Comparison of ENCODE assay signal across 2 worm cellular contexts in genomic region chrX:13444267-13444666, ce11.
TF ChIP-seq lines count a peak whose summit lies in the region.

No protein-coding gene starts in this region.

TF ChIP-seq in whole organism, L4 larva, 104 proteins besides CTCF, POLR2A, EP300 and RAD21:
- TF ChIP-seq madf-5 (GFP tag; IDR thresholded peaks at IDR 0.05; lab: Robert Waterston, UW) (0 out of 4 replicates have a peak, but pooled peaks of 1 of the 2 experiments have one; percentile 28), hif-1 (tag; optimal IDR thresholded peaks at IDR 0.05; lab: Kevin White, UChicago) (no peak), nhr-41 (GFP tag; IDR thresholded peaks at IDR 0.05; lab: Robert Waterston, UW) (no peak), pqm-1 (tag; optimal IDR thresholded peaks at IDR 0.05; lab: Kevin White, UChicago) (no peak), nhr-28 (tag; optimal IDR thresholded peaks at IDR 0.05; lab: Kevin White, UChicago) (no peak), mes-2 (tag; optimal IDR thresholded peaks at IDR 0.05; lab: Kevin White, UChicago; ENCODE audit: poor library complexity, severe bottlenecking) (no peak), lin-39 (tag; optimal IDR thresholded peaks at IDR 0.05; lab: Kevin White, UChicago) (no peak), mdl-1 (tag; optimal IDR thresholded peaks at IDR 0.05; lab: Kevin White, UChicago) (no peak), lim-7 (GFP tag; IDR thresholded peaks at IDR 0.05; lab: Robert Waterston, UW) (peak; percentile 65), skn-1 (tag; optimal IDR thresholded peaks at IDR 0.05; lab: Kevin White, UChicago) (no peak), lin-38 (GFP tag; IDR thresholded peaks at IDR 0.05; lab: Robert Waterston, UW) (peak; percentile 41; the same call in 1 of the 2 replicates), aha-1 (tag; lab: Kevin White, UChicago) (peak; percentile 94), daf-16 (GFP tag; optimal IDR thresholded peaks at IDR 0.05; lab: Kevin White, UChicago) (no peak), daf-16 (tag; optimal IDR thresholded peaks at IDR 0.05; lab: Kevin White, UChicago) (peak; percentile 35), egl-43 (GFP tag; IDR thresholded peaks at IDR 0.05; lab: Robert Waterston, UW) (0 out of 2 replicates have a peak, but pooled peaks have one; percentile 37)
TF ChIP-seq in whole organism, L4 larva: peak in this region for 6.

TF ChIP-seq in whole organism, young adult, 124 proteins besides CTCF, POLR2A, EP300 and RAD21:
- TF ChIP-seq ztf-25 (GFP tag; IDR thresholded peaks at IDR 0.05; lab: Robert Waterston, UW) (0 out of 2 replicates have a peak, but pooled peaks have one; percentile 51), rpc-1 (optimal IDR thresholded peaks at IDR 0.05; lab: Kevin White, UChicago) (peak; percentile 63), rpc-1 (tag; optimal IDR thresholded peaks at IDR 0.05; lab: Kevin White, UChicago) (peak; percentile 84), D2030.7 (GFP tag; IDR thresholded peaks at IDR 0.05; lab: Robert Waterston, UW) (peak; percentile 54), him-1 (tag; optimal IDR thresholded peaks at IDR 0.05; lab: Kevin White, UChicago) (no peak), ama-1 (optimal IDR thresholded peaks at IDR 0.05; lab: Kevin White, UChicago) (no peak), ama-1 (GFP tag; optimal IDR thresholded peaks at IDR 0.05; lab: Kevin White, UChicago) (no peak), die-1 (tag; optimal IDR thresholded peaks at IDR 0.05; lab: Kevin White, UChicago) (peak; percentile 48), F22D6.2 (tag; optimal IDR thresholded peaks at IDR 0.05; lab: Kevin White, UChicago) (no peak), sdz-38 (tag; optimal IDR thresholded peaks at IDR 0.05; lab: Kevin White, UChicago) (no peak), hmg-1.2 (GFP tag; IDR thresholded peaks at IDR 0.05; lab: Robert Waterston, UW) (peak; percentile 38; the same call in 1 of the 2 replicates), B0261.1 (tag; optimal IDR thresholded peaks at IDR 0.05; lab: Kevin White, UChicago) (peak; percentile 71), ztf-18 (tag; optimal IDR thresholded peaks at IDR 0.05; lab: Kevin White, UChicago) (peak; percentile 9), nhr-90 (tag; optimal IDR thresholded peaks at IDR 0.05; lab: Kevin White, UChicago) (peak; percentile 33), lin-26 (GFP tag; IDR thresholded peaks at IDR 0.05; lab: Robert Waterston, UW) (peak; percentile 59; the same call in 1 of the 2 replicates), snpc-4 (GFP tag; optimal IDR thresholded peaks at IDR 0.05; lab: Kevin White, UChicago) (no peak), snpc-4 (tag; optimal IDR thresholded peaks at IDR 0.05; lab: Kevin White, UChicago) (peak in 1 of 4 experiments; percentile 36), aptf-3 (GFP tag; IDR thresholded peaks at IDR 0.05; lab: Robert Waterston, UW) (no peak), tbp1 (GFP tag; optimal IDR thresholded peaks at IDR 0.05; lab: Kevin White, UChicago) (peak; percentile 85)
